Fruit fly (Drosophila melanogaster) whole organism, embryonic: ENCODE measurements around the gene CG15914.

Experiments used
- Abd-B ChIP-seq: fragments of 200-800 bp; sonication (Bioruptor generic); optimal IDR thresholded peaks from 2 replicates; lab custom pipeline; 2018; ENCODE audit warnings: missing biosample characterization, mild to moderate bottlenecking, missing genetic modification characterization, moderate library complexity
- Aef1 ChIP-seq: fragments of 200-800 bp; sonication (Bioruptor generic); IDR thresholded peaks from 3 replicates; pipeline ENCODE4 v1.3.6; 2022; ENCODE audit warnings: missing biosample characterization, missing genetic modification characterization
- CG10431 ChIP-seq: fragments of 200-800 bp; sonication (Bioruptor generic); optimal IDR thresholded peaks from 3 replicates; lab custom pipeline; 2018; ENCODE audit warnings: missing biosample characterization, mild to moderate bottlenecking, missing genetic modification characterization
- CG10462 ChIP-seq: fragments of 200-800 bp; sonication (Bioruptor generic); optimal IDR thresholded peaks from 2 replicates; lab custom pipeline; 2016; ENCODE audit warnings: missing biosample characterization, missing genetic modification characterization
- CG10979 ChIP-seq: fragments of 200-800 bp; sonication (Bioruptor generic); optimal IDR thresholded peaks from 2 replicates; lab custom pipeline; 2018; ENCODE audit warnings: missing biosample characterization, mild to moderate bottlenecking, missing genetic modification characterization, moderate library complexity
- CG11247 ChIP-seq: fragments of 200-800 bp; sonication (Bioruptor generic); IDR thresholded peaks from 2 replicates; pipeline ENCODE4 v1.3.6; 2022; ENCODE audit warnings: missing biosample characterization, missing genetic modification characterization
- CG12236 ChIP-seq: fragments of 200-800 bp; sonication (Bioruptor generic); optimal IDR thresholded peaks from 2 replicates; lab custom pipeline; 2016; ENCODE audit warnings: missing biosample characterization, missing genetic modification characterization
- CG13123 ChIP-seq: fragments of 200-800 bp; sonication (Bioruptor generic); optimal IDR thresholded peaks from 2 replicates; lab custom pipeline; 2016; ENCODE audit warnings: missing biosample characterization, missing genetic modification characterization
- CG14667 ChIP-seq: fragments of 200-800 bp; sonication (Bioruptor generic); IDR thresholded peaks from 2 replicates; pipeline ENCODE4 v1.3.6; 2022; ENCODE audit warnings: missing biosample characterization, missing genetic modification characterization
- CG17359 ChIP-seq: fragments of 200-800 bp; sonication (Bioruptor generic); optimal IDR thresholded peaks from 3 replicates; lab custom pipeline; 2018; ENCODE audit warnings: missing biosample characterization, mild to moderate bottlenecking, missing genetic modification characterization, moderate library complexity
- CG17568 ChIP-seq: fragments of 200-800 bp; sonication (Bioruptor generic); optimal IDR thresholded peaks from 2 replicates; lab custom pipeline; 2018; ENCODE audit warnings: missing biosample characterization, mild to moderate bottlenecking, missing genetic modification characterization, moderate library complexity
- CG17612 ChIP-seq: fragments of 200-800 bp; sonication (Bioruptor generic); IDR thresholded peaks from 2 replicates; pipeline ENCODE4 v1.3.6; 2022; ENCODE audit warnings: missing biosample characterization, missing genetic modification characterization
- CG1792 ChIP-seq: fragments of 200-800 bp; sonication (Bioruptor generic); optimal IDR thresholded peaks from 2 replicates; lab custom pipeline; 2016; ENCODE audit warnings: missing biosample characterization, missing genetic modification characterization
- CG18011 ChIP-seq: fragments of 200-800 bp; sonication (Bioruptor generic); optimal IDR thresholded peaks from 2 replicates; lab custom pipeline; 2017; ENCODE audit warnings: missing biosample characterization, missing genetic modification characterization, mild to moderate bottlenecking, moderate library complexity, missing genotype
- CG2116 ChIP-seq: fragments of 200-800 bp; sonication (Bioruptor generic); optimal IDR thresholded peaks from 3 replicates; lab custom pipeline; 2018; ENCODE audit warnings: missing biosample characterization, mild to moderate bottlenecking, missing genetic modification characterization
- CG31388 ChIP-seq: fragments of 200-800 bp; sonication (Bioruptor generic); optimal IDR thresholded peaks from 2 replicates; lab custom pipeline; 2016; ENCODE audit warnings: missing biosample characterization, missing genetic modification characterization
- CG3407 ChIP-seq: fragments of 200-800 bp; sonication (Bioruptor generic); optimal IDR thresholded peaks from 2 replicates; lab custom pipeline; 2018; ENCODE audit warnings: missing biosample characterization, mild to moderate bottlenecking, missing genetic modification characterization
- CG43689 ChIP-seq: fragments of 200-800 bp; sonication (Bioruptor generic); IDR thresholded peaks from 2 replicates; pipeline ENCODE4 v1.3.6; 2022; ENCODE audit warnings: missing biosample characterization, missing genetic modification characterization
- CG5180 ChIP-seq: fragments of 200-800 bp; sonication (Bioruptor generic); optimal IDR thresholded peaks from 3 replicates; lab custom pipeline; 2017; ENCODE audit warnings: missing biosample characterization, missing genetic modification characterization, mild to moderate bottlenecking, moderate library complexity, missing genetic modification reagents
- CG6683 ChIP-seq: fragments of 200-800 bp; sonication (Bioruptor generic); optimal IDR thresholded peaks from 2 replicates; lab custom pipeline; 2017; ENCODE audit warnings: missing biosample characterization, mild to moderate bottlenecking, missing genetic modification characterization, missing genetic modification reagents
- CG8290 ChIP-seq, 3 experiments: fragments of 200-800 bp; sonication (Bioruptor generic); optimal IDR thresholded peaks; 2 replicates each; lab custom pipeline; 2016 to 2019; ENCODE audit warnings: missing biosample characterization in 3 of 3, missing genetic modification characterization in 3 of 3, mild to moderate bottlenecking in 2 of 3, moderate library complexity in 1 of 3
- CG8765 ChIP-seq: fragments of 200-800 bp; sonication (Bioruptor generic); IDR thresholded peaks from 2 replicates; pipeline ENCODE4 v1.3.6; 2022; ENCODE audit warnings: missing biosample characterization, missing genetic modification characterization
- CkIIα-i1 ChIP-seq: fragments of 200-800 bp; sonication (Bioruptor generic); IDR thresholded peaks from 2 replicates; pipeline ENCODE4 v1.3.6; 2022; ENCODE audit warnings: missing biosample characterization, missing genetic modification characterization
- D19B ChIP-seq: fragments of 200-800 bp; sonication (Bioruptor generic); optimal IDR thresholded peaks from 2 replicates; lab custom pipeline; 2017; ENCODE audit warnings: missing biosample characterization, mild to moderate bottlenecking, missing genetic modification characterization
- Deaf1 ChIP-seq: fragments of 200-800 bp; optimal IDR thresholded peaks from 3 replicates; lab custom pipeline; 2019; ENCODE audit warnings: missing biosample characterization, mild to moderate bottlenecking, missing genetic modification characterization, moderate library complexity
- Fer1 ChIP-seq: fragments of 200-800 bp; sonication (Bioruptor generic); optimal IDR thresholded peaks from 2 replicates; lab custom pipeline; 2017; ENCODE audit warnings: missing biosample characterization, mild to moderate bottlenecking, missing genetic modification characterization
- H2.0 ChIP-seq: fragments of 200-800 bp; sonication (Bioruptor generic); IDR thresholded peaks from 2 replicates; pipeline ENCODE4 v1.3.6; 2022; ENCODE audit warnings: missing biosample characterization, missing genetic modification characterization
- Hey ChIP-seq: fragments of 200-800 bp; sonication (Bioruptor generic); optimal IDR thresholded peaks from 3 replicates; lab custom pipeline; 2018; ENCODE audit warnings: missing biosample characterization, mild to moderate bottlenecking, missing genetic modification characterization
- Max ChIP-seq: fragments of 200-800 bp; sonication (Bioruptor generic); optimal IDR thresholded peaks from 2 replicates; lab custom pipeline; 2016; ENCODE audit warnings: missing biosample characterization, mild to moderate bottlenecking, missing genetic modification characterization
- PHDP ChIP-seq: fragments of 200-800 bp; sonication (Bioruptor generic); optimal IDR thresholded peaks from 3 replicates; lab custom pipeline; 2018; ENCODE audit warnings: missing biosample characterization, mild to moderate bottlenecking, missing genetic modification characterization, moderate library complexity
- Pdp1 ChIP-seq, 2 experiments: fragments of 200-800 bp; sonication (Bioruptor generic); optimal IDR thresholded peaks; 3 replicates each; lab custom pipeline; 2016; ENCODE audit warnings: missing biosample characterization in 2 of 2, missing genetic modification characterization in 2 of 2, mild to moderate bottlenecking in 1 of 2, moderate library complexity in 1 of 2
- Sry-δ ChIP-seq: fragments of 200-800 bp; sonication (Bioruptor generic); optimal IDR thresholded peaks from 2 replicates; lab custom pipeline; 2016; ENCODE audit warnings: missing biosample characterization, missing genetic modification characterization
- Trl ChIP-seq, 3 experiments: fragments of >200 bp in 2 of 3; fragments of 200-800 bp in 1 of 3; sonication (Bioruptor generic) in 1 of 3; optimal IDR thresholded peaks; 2 replicates in 1 of 3; 3 replicates in 2 of 3; lab custom pipeline; 2016 to 2017; ENCODE audit warnings: missing biosample characterization in 1 of 3, missing genetic modification characterization in 1 of 3
- ara ChIP-seq: fragments of 200-800 bp; sonication (Bioruptor generic); IDR thresholded peaks from 2 replicates; pipeline ENCODE4 v1.3.6; 2022; ENCODE audit warnings: missing biosample characterization, missing genetic modification characterization
- btn ChIP-seq: fragments of 200-800 bp; sonication (Bioruptor generic); optimal IDR thresholded peaks from 2 replicates; lab custom pipeline; 2016; ENCODE audit warnings: missing biosample characterization, missing genetic modification characterization
- chm ChIP-seq: fragments of 200-800 bp; sonication (Bioruptor generic); IDR thresholded peaks from 2 replicates; pipeline ENCODE4 v1.3.6; 2022; ENCODE audit warnings: missing biosample characterization, missing genetic modification characterization
- crc ChIP-seq: fragments of 200-800 bp; sonication (Bioruptor generic); optimal IDR thresholded peaks from 2 replicates; lab custom pipeline; 2016; ENCODE audit warnings: missing biosample characterization, missing genetic modification characterization
- fd3F ChIP-seq: fragments of 200-800 bp; sonication (Bioruptor generic); optimal IDR thresholded peaks from 2 replicates; lab custom pipeline; 2018; ENCODE audit warnings: missing biosample characterization, mild to moderate bottlenecking, missing genetic modification characterization, moderate library complexity
- hkb ChIP-seq, 2 experiments: fragments of 200-800 bp in 1 of 2; fragments of >200 bp in 1 of 2; sonication (Bioruptor generic) in 1 of 2; IDR thresholded peaks in 1 of 2; optimal IDR thresholded peaks in 1 of 2; 2 replicates each; pipeline versions ENCODE4 v1.3.6 to Lab custom; 2017 to 2022; ENCODE audit warnings: missing biosample characterization in 1 of 2, missing genetic modification characterization in 1 of 2
- insv ChIP-seq, 2 experiments: fragments of 200-800 bp; sonication (Bioruptor generic); optimal IDR thresholded peaks; 3 replicates each; lab custom pipeline; 2016 to 2018; ENCODE audit warnings: missing biosample characterization in 2 of 2, missing genetic modification characterization in 2 of 2
- nau ChIP-seq: fragments of 200-800 bp; sonication (Bioruptor generic); optimal IDR thresholded peaks from 3 replicates; lab custom pipeline; 2017; ENCODE audit warnings: missing biosample characterization, mild to moderate bottlenecking, missing genetic modification characterization, missing genetic modification reagents
- pfk ChIP-seq: fragments of 200-800 bp; sonication (Bioruptor generic); optimal IDR thresholded peaks from 2 replicates; lab custom pipeline; 2018; ENCODE audit warnings: missing biosample characterization, mild to moderate bottlenecking, missing genetic modification characterization, moderate library complexity
- run ChIP-seq: fragments of 200-800 bp; sonication (Bioruptor generic); optimal IDR thresholded peaks from 3 replicates; lab custom pipeline; 2018; ENCODE audit warnings: missing biosample characterization, mild to moderate bottlenecking, missing genetic modification characterization
- salm ChIP-seq: fragments of 200-800 bp; sonication (Bioruptor generic); optimal IDR thresholded peaks from 2 replicates; lab custom pipeline; 2018; ENCODE audit warnings: missing biosample characterization, mild to moderate bottlenecking, missing genetic modification characterization
- seq ChIP-seq: fragments of 200-800 bp; sonication (Bioruptor generic); IDR thresholded peaks from 2 replicates; pipeline ENCODE4 v1.3.6; 2022; ENCODE audit warnings: missing biosample characterization, missing genetic modification characterization
- sqz ChIP-seq: fragments of 200-800 bp; sonication (Bioruptor generic); optimal IDR thresholded peaks from 3 replicates; lab custom pipeline; 2018; ENCODE audit warnings: missing biosample characterization, mild to moderate bottlenecking, missing genetic modification characterization
- tll ChIP-seq, 2 experiments: fragments of 200-800 bp in 1 of 2; fragments of >200 bp in 1 of 2; sonication (Bioruptor generic) in 1 of 2; optimal IDR thresholded peaks; 2 replicates each; lab custom pipeline; 2017 to 2019; ENCODE audit warnings: missing biosample characterization in 2 of 2, missing genetic modification characterization in 2 of 2, mild to moderate bottlenecking in 1 of 2, moderate library complexity in 1 of 2
- tna ChIP-seq: fragments of 200-800 bp; sonication (Bioruptor generic); IDR thresholded peaks from 2 replicates; pipeline ENCODE4 v1.3.6; 2022; ENCODE audit warnings: missing biosample characterization, missing genetic modification characterization; ENCODE audit not compliant: partially characterized antibody
- trem ChIP-seq: fragments of 200-800 bp; optimal IDR thresholded peaks from 3 replicates; lab custom pipeline; 2019; ENCODE audit warnings: missing biosample characterization, mild to moderate bottlenecking, missing genetic modification characterization, moderate library complexity

The CG15914 gene

DNA sequence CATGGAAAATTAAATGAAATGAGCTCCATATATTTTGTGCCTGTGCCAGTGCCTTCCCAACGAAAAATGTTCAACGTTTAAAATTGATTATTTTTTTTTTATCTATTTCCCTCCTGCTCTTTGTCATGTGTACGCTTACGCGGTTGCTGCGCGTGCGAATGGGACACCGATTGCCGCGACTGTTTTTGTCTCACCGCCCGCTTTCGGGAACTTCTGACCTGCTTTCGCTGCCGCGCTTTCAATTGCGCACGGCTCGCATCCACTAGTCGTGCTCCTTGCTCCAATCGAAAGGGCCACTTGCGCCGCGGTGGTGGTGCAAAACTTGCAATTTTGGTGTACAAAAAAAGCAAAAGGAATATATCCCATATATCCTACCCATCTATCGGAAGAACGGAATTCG, 7.3 kb downstream of the CG15914 start (continued):
- TF ChIP-seq Aef1 (GFP tag; lab: Robert Waterston, UW) (no peak), CG2116 (GFP tag; lab: Kevin White, UChicago) (no peak), btn (GFP tag; lab: Kevin White, UChicago) (no peak), tna (GFP tag; lab: Robert Waterston, UW) (0 out of 2 replicates have a peak, but pooled peaks have one; percentile 23), CG10462 (no peak), CG13123 (GFP tag; lab: Kevin White, UChicago) (no peak), CG8765 (GFP tag; lab: Robert Waterston, UW) (0 out of 2 replicates have a peak, but pooled peaks have one; percentile 21), CG31388 (GFP tag; lab: Kevin White, UChicago) (no peak), CG17568 (GFP tag; lab: Kevin White, UChicago) (no peak), Fer1 (GFP tag; lab: Kevin White, UChicago) (peak; percentile 31), CG11247 (GFP tag; lab: Robert Waterston, UW) (no peak), Trl (optimal IDR thresholded peaks at IDR 0.05; lab: Kevin White, UChicago) (no peak), Trl (GFP tag; optimal IDR thresholded peaks at IDR 0.05; lab: Kevin White, UChicago) (no peak), H2.0 (GFP tag; lab: Robert Waterston, UW) (no peak), run (no peak), pfk (GFP tag; lab: Kevin White, UChicago) (no peak), CG10431 (GFP tag; lab: Kevin White, UChicago) (peak; percentile 28), insv (GFP tag; optimal IDR thresholded peaks at IDR 0.05; lab: Kevin White, UChicago) (no peak), Pdp1 (GFP tag; optimal IDR thresholded peaks at IDR 0.05; lab: Kevin White, UChicago) (no peak), Max (GFP tag; lab: Kevin White, UChicago) (peak; percentile 2), nau (GFP tag; lab: Kevin White, UChicago) (no peak), CG12236 (GFP tag; lab: Kevin White, UChicago) (no peak), tll (GFP tag; optimal IDR thresholded peaks at IDR 0.05; lab: Kevin White, UChicago) (no peak), seq (GFP tag; lab: Robert Waterston, UW) (no peak), crc (GFP tag; lab: Kevin White, UChicago) (no peak), CG17359 (peak; percentile 91), Hey (no peak), CG5180 (GFP tag; lab: Kevin White, UChicago) (no peak), fd3F (GFP tag; lab: Kevin White, UChicago) (no peak), CG6683 (no peak), CG18011 (no peak), CG10979 (tag; lab: Kevin White, UChicago) (no peak), ara (GFP tag; lab: Robert Waterston, UW) (no peak), PHDP (no peak), chm (GFP tag; lab: Robert Waterston, UW) (0 out of 2 replicates have a peak, but pooled peaks have one; percentile 62), Deaf1 (tag; lab: Kevin White, UChicago) (peak; percentile 7), CG14667 (GFP tag; lab: Robert Waterston, UW) (no peak), Sry-δ (GFP tag; lab: Kevin White, UChicago) (no peak), D19B (no peak), CG17612 (no peak), CG1792 (GFP tag; lab: Kevin White, UChicago) (no peak), Abd-B (peak; percentile 5), sqz (GFP tag; lab: Kevin White, UChicago) (peak; percentile 99), hkb (optimal IDR thresholded peaks at IDR 0.05; lab: Kevin White, UChicago) (no peak), hkb (GFP tag; IDR thresholded peaks at IDR 0.05; lab: Robert Waterston, UW) (no peak), CkIIα-i1 (GFP tag; lab: Robert Waterston, UW) (no peak), trem (no peak), salm (tag; lab: Kevin White, UChicago) (no peak), CG8290 (GFP tag; optimal IDR thresholded peaks at IDR 0.05; lab: Kevin White, UChicago) (no peak), CG8290 (tag; optimal IDR thresholded peaks at IDR 0.05; lab: Kevin White, UChicago) (peak in 1 of 2 experiments; percentile 77), CG43689 (GFP tag; lab: Robert Waterston, UW) (no peak), CG3407 (GFP tag; lab: Kevin White, UChicago) (no peak)
